Worm (Caenorhabditis elegans) whole organism, young adult: Measurements from ENCODE around the gene C34F6.9.

Source experiments
- B0035.1 ChIP-seq: sonication (generic microtip); optimal IDR thresholded peaks from 2 replicates; lab custom pipeline; 2016; ENCODE audit warnings: missing genetic modification characterization, mild to moderate bottlenecking, missing compliant biosample characterization, missing genotype, missing genetic modification reagents
- B0261.1 ChIP-seq: sonication (generic microtip); optimal IDR thresholded peaks from 2 replicates; lab custom pipeline; 2016; ENCODE audit warnings: mild to moderate bottlenecking, missing genetic modification characterization, moderate library complexity, missing compliant biosample characterization
- F22D6.2 ChIP-seq: sonication (generic microtip); optimal IDR thresholded peaks from 2 replicates; lab custom pipeline; 2016; ENCODE audit warnings: mild to moderate bottlenecking, missing genetic modification characterization, missing compliant biosample characterization
- F37B4.10 ChIP-seq: fragments of 200-800 bp; sonication (Bioruptor generic); IDR thresholded peaks from 2 replicates; pipeline ENCODE4 v1.3.6; 2022; ENCODE audit warnings: missing genetic modification characterization, missing compliant biosample characterization
- K12H6.12 ChIP-seq: fragments of 200-800 bp; sonication (Bioruptor generic); optimal IDR thresholded peaks from 2 replicates; lab custom pipeline; 2018; ENCODE audit warnings: mild to moderate bottlenecking, missing genetic modification characterization, missing compliant biosample characterization
- T26A5.8 ChIP-seq: sonication (generic microtip); optimal IDR thresholded peaks from 2 replicates; lab custom pipeline; 2016; ENCODE audit warnings: missing genetic modification characterization, missing compliant biosample characterization
- Y53G8AR.9 ChIP-seq: fragments of 200-800 bp; sonication (Bioruptor generic); conservative IDR thresholded peaks from 2 replicates; pipeline ENCODE4 v1.3.6; 2022; ENCODE audit warnings: missing genetic modification reagents, missing genetic modification characterization, missing compliant biosample characterization
- Y56A3A.18 ChIP-seq: fragments of 200-800 bp; sonication (Bioruptor generic); IDR thresholded peaks from 2 replicates; pipeline ENCODE4 v1.3.6; 2022; ENCODE audit warnings: missing genetic modification reagents, missing genetic modification characterization, missing compliant biosample characterization
- Y67H2A.10 ChIP-seq: fragments of 200-800 bp; sonication (Bioruptor generic); conservative IDR thresholded peaks from 2 replicates; pipeline ENCODE4 v1.3.6; 2022; ENCODE audit warnings: missing genetic modification reagents, missing genetic modification characterization, missing compliant biosample characterization
- Y95B8A.8 ChIP-seq: fragments of 200-800 bp; sonication (Bioruptor generic); IDR thresholded peaks from 2 replicates; pipeline ENCODE4 v1.3.6; 2022; ENCODE audit warnings: missing genetic modification reagents, missing genetic modification characterization, missing compliant biosample characterization
- ZK185.1 ChIP-seq: sonication (generic microtip); optimal IDR thresholded peaks from 2 replicates; lab custom pipeline; 2016; ENCODE audit warnings: mild to moderate bottlenecking, missing genetic modification characterization, missing compliant biosample characterization; ENCODE audit not compliant: poor library complexity, severe bottlenecking
- akir-1 ChIP-seq: fragments of 200-800 bp; sonication (Bioruptor generic); optimal IDR thresholded peaks from 2 replicates; lab custom pipeline; 2018; ENCODE audit warnings: mild to moderate bottlenecking, missing genetic modification characterization, moderate library complexity, missing compliant biosample characterization
- aptf-2 ChIP-seq: fragments of 200-800 bp; sonication (Bioruptor generic); conservative IDR thresholded peaks from 2 replicates; pipeline ENCODE4 v1.3.6; 2022; ENCODE audit warnings: missing genetic modification reagents, missing genetic modification characterization, missing compliant biosample characterization
- aptf-3 ChIP-seq: fragments of 200-800 bp; sonication (Bioruptor generic); IDR thresholded peaks from 2 replicates; pipeline ENCODE4 v1.3.6; 2022; ENCODE audit warnings: missing genetic modification characterization, missing compliant biosample characterization
- athp-1 ChIP-seq: sonication (generic microtip); optimal IDR thresholded peaks from 2 replicates; lab custom pipeline; 2017; ENCODE audit warnings: mild to moderate bottlenecking, missing genetic modification characterization, missing compliant biosample characterization
- attf-5 ChIP-seq: fragments of 200-800 bp; sonication (Bioruptor generic); optimal IDR thresholded peaks from 2 replicates; lab custom pipeline; 2018; ENCODE audit warnings: mild to moderate bottlenecking, missing genetic modification characterization, missing compliant biosample characterization
- bed-1 ChIP-seq: fragments of 200-800 bp; sonication (Bioruptor generic); IDR thresholded peaks from 2 replicates; pipeline ENCODE4 v1.3.6; 2022; ENCODE audit warnings: missing genetic modification reagents, missing genetic modification characterization, missing compliant biosample characterization
- ccch-3 ChIP-seq: fragments of 200-800 bp; sonication (Bioruptor generic); optimal IDR thresholded peaks from 2 replicates; lab custom pipeline; 2018; ENCODE audit warnings: mild to moderate bottlenecking, missing genetic modification characterization, missing compliant biosample characterization
- cebp-2 ChIP-seq: fragments of 200-800 bp; sonication (Bioruptor generic); IDR thresholded peaks from 2 replicates; pipeline ENCODE4 v1.3.6; 2022; ENCODE audit warnings: missing genetic modification characterization, missing compliant biosample characterization
- ceh-100 ChIP-seq: fragments of 200-800 bp; sonication (Bioruptor generic); IDR thresholded peaks from 2 replicates; pipeline ENCODE4 v1.3.6; 2022; ENCODE audit warnings: missing genetic modification reagents, missing genetic modification characterization, missing compliant biosample characterization
- ceh-27 ChIP-seq: fragments of 200-800 bp; sonication (Bioruptor generic); optimal IDR thresholded peaks from 2 replicates; lab custom pipeline; 2018; ENCODE audit warnings: mild to moderate bottlenecking, missing genetic modification characterization, moderate library complexity, missing compliant biosample characterization
- hlh-26 ChIP-seq: fragments of 200-800 bp; sonication (Bioruptor generic); conservative IDR thresholded peaks from 2 replicates; pipeline ENCODE4 v1.3.6; 2022; ENCODE audit warnings: missing genetic modification reagents, missing genetic modification characterization, missing compliant biosample characterization
- hmg-1.2 ChIP-seq: fragments of 200-800 bp; sonication (Bioruptor generic); IDR thresholded peaks from 2 replicates; pipeline ENCODE4 v1.3.6; 2022; ENCODE audit warnings: missing genetic modification reagents, missing genetic modification characterization, missing compliant biosample characterization
- hmg-20 ChIP-seq: fragments of 200-800 bp; sonication (Bioruptor generic); IDR thresholded peaks from 2 replicates; pipeline ENCODE4 v1.3.6; 2022; ENCODE audit warnings: missing genetic modification reagents, missing genetic modification characterization, missing compliant biosample characterization
- hrde-1 ChIP-seq: sonication (generic microtip); optimal IDR thresholded peaks from 2 replicates; lab custom pipeline; 2016; ENCODE audit warnings: missing genetic modification characterization, mild to moderate bottlenecking, missing compliant biosample characterization, moderate library complexity, missing genotype, missing genetic modification reagents, borderline replicate concordance
- lag-1 ChIP-seq: fragments of 200-800 bp; sonication (Bioruptor generic); IDR thresholded peaks from 2 replicates; pipeline ENCODE4 v1.3.6; 2022; ENCODE audit warnings: missing genetic modification reagents, missing genetic modification characterization, missing compliant biosample characterization
- lin-26 ChIP-seq: fragments of 200-800 bp; sonication (Bioruptor generic); IDR thresholded peaks from 2 replicates; pipeline ENCODE4 v1.3.6; 2022; ENCODE audit warnings: missing genetic modification reagents, missing genetic modification characterization, missing compliant biosample characterization
- lin-35 ChIP-seq, 3 experiments: fragments of 150-350 bp in 2 of 3; sonication (generic microtip) in 1 of 3; optimal IDR thresholded peaks; 2 replicates each; lab custom pipeline; 2014 to 2018; ENCODE audit warnings: missing biosample characterization in 3 of 3, missing genetic modification characterization in 3 of 3, missing genetic modification reagents in 3 of 3
- lin-40 ChIP-seq: sonication (generic microtip); optimal IDR thresholded peaks from 2 replicates; lab custom pipeline; 2016; ENCODE audit warnings: missing genetic modification characterization, mild to moderate bottlenecking, missing compliant biosample characterization, missing genotype, missing genetic modification reagents
- madf-8 ChIP-seq: fragments of 200-800 bp; sonication (Bioruptor generic); conservative IDR thresholded peaks from 2 replicates; pipeline ENCODE4 v1.3.6; 2022; ENCODE audit warnings: missing genetic modification reagents, missing genetic modification characterization, missing compliant biosample characterization
- mcd-1 ChIP-seq: fragments of 200-800 bp; sonication (Bioruptor generic); IDR thresholded peaks from 2 replicates; pipeline ENCODE4 v1.3.6; 2022; ENCODE audit warnings: missing genetic modification reagents, missing genetic modification characterization, missing compliant biosample characterization
- mel-28 ChIP-seq: sonication (generic microtip); optimal IDR thresholded peaks from 2 replicates; lab custom pipeline; 2016; ENCODE audit warnings: borderline replicate concordance, mild to moderate bottlenecking, missing genetic modification characterization, missing compliant biosample characterization
- mxl-1 ChIP-seq: sonication (generic microtip); optimal IDR thresholded peaks from 2 replicates; lab custom pipeline; 2016; ENCODE audit warnings: missing genetic modification characterization, missing compliant biosample characterization
- nhr-120 ChIP-seq: fragments of 200-800 bp; sonication (Bioruptor generic); IDR thresholded peaks from 2 replicates; pipeline ENCODE4 v1.3.6; 2022; ENCODE audit warnings: missing genetic modification characterization, missing compliant biosample characterization
- nhr-179 ChIP-seq: sonication (generic microtip); optimal IDR thresholded peaks from 2 replicates; lab custom pipeline; 2016; ENCODE audit warnings: mild to moderate bottlenecking, missing genetic modification characterization, missing compliant biosample characterization
- nhr-80 ChIP-seq: sonication (generic microtip); optimal IDR thresholded peaks from 2 replicates; lab custom pipeline; 2016; ENCODE audit warnings: missing genetic modification characterization, missing compliant biosample characterization
- pbrm-1 ChIP-seq: fragments of 200-800 bp; sonication (Bioruptor generic); IDR thresholded peaks from 2 replicates; pipeline ENCODE4 v1.3.6; 2022; ENCODE audit warnings: missing genetic modification reagents, missing genetic modification characterization, missing compliant biosample characterization
- repo-1 ChIP-seq: sonication (generic microtip); optimal IDR thresholded peaks from 2 replicates; lab custom pipeline; 2017; ENCODE audit warnings: mild to moderate bottlenecking, missing genetic modification characterization, missing compliant biosample characterization
- rpc-1 ChIP-seq, 2 experiments: fragments of 150-350 bp in 1 of 2; sonication (generic microtip) in 1 of 2; optimal IDR thresholded peaks; 2 replicates each; lab custom pipeline; 2014 to 2018; ENCODE audit warnings: missing biosample characterization in 1 of 2, missing genetic modification characterization in 1 of 2, missing genetic modification reagents in 1 of 2, missing genotype in 1 of 2
- somi-1 ChIP-seq: fragments of 200-800 bp; sonication (Bioruptor generic); optimal IDR thresholded peaks from 2 replicates; lab custom pipeline; 2018; ENCODE audit warnings: mild to moderate bottlenecking, missing genetic modification characterization, missing compliant biosample characterization
- tbp1 ChIP-seq: fragments of 200-800 bp; sonication (Bioruptor generic); optimal IDR thresholded peaks from 2 replicates; lab custom pipeline; 2018; ENCODE audit warnings: mild to moderate bottlenecking, missing genetic modification characterization, missing compliant biosample characterization
- tbx-9 ChIP-seq: sonication (generic microtip); optimal IDR thresholded peaks from 2 replicates; lab custom pipeline; 2016; ENCODE audit warnings: borderline replicate concordance, missing genetic modification characterization, inconsistent platforms, missing compliant biosample characterization
- zfh-2 ChIP-seq: fragments of 200-800 bp; sonication (Bioruptor generic); conservative IDR thresholded peaks from 2 replicates; pipeline ENCODE4 v1.3.6; 2022; ENCODE audit warnings: missing genetic modification reagents, missing genetic modification characterization, missing compliant biosample characterization

C34F6.9 gene

ce11 chrX:11262319-11263074, 40.0 kb upstream of the C34F6.9 start, which contains the start of gene C03A3.2:
Gene C03A3.2 (plus strand): TSS chrX:11262848.
- no peak for TF ChIP-seq zfh-2 (GFP tag; lab: Robert Waterston, UW)
- no peak for TF ChIP-seq rpc-1 (optimal IDR thresholded peaks at IDR 0.05; lab: Kevin White, UChicago)
- TF ChIP-seq rpc-1 (tag; optimal IDR thresholded peaks at IDR 0.05; lab: Kevin White, UChicago) = no peak
- peak; percentile 45; the same call in 1 of the 2 replicates for TF ChIP-seq hmg-1.2 (GFP tag; lab: Robert Waterston, UW)
- TF ChIP-seq nhr-179 (tag; lab: Kevin White, UChicago) = no peak
- TF ChIP-seq ccch-3 (GFP tag; lab: Kevin White, UChicago) = no peak
- TF ChIP-seq Y53G8AR.9 = no peak
- TF ChIP-seq mel-28 (tag; lab: Kevin White, UChicago) = no peak
- no peak for TF ChIP-seq tbp1
- no peak for TF ChIP-seq lag-1
- TF ChIP-seq nhr-120 (GFP tag; lab: Robert Waterston, UW) = no peak
- TF ChIP-seq tbx-9 = no peak
- no peak for TF ChIP-seq madf-8
- peak; percentile 49 for TF ChIP-seq nhr-80
- peak; percentile 20 for TF ChIP-seq attf-5
- no peak for TF ChIP-seq hrde-1
- no peak for TF ChIP-seq hlh-26 (GFP tag; lab: Robert Waterston, UW)
- 0 out of 2 replicates have a peak, but pooled peaks have one; percentile 60 for TF ChIP-seq bed-1 (GFP tag; lab: Robert Waterston, UW)
- TF ChIP-seq lin-26 = no peak
- TF ChIP-seq lin-40 = peak; percentile 33
- TF ChIP-seq pbrm-1 (GFP tag; lab: Robert Waterston, UW) = no peak
- no peak for TF ChIP-seq Y56A3A.18 (GFP tag; lab: Robert Waterston, UW)
- no peak for TF ChIP-seq T26A5.8
- TF ChIP-seq F37B4.10 (GFP tag; lab: Robert Waterston, UW) = no peak
- no peak for TF ChIP-seq Y95B8A.8 (GFP tag; lab: Robert Waterston, UW)
- TF ChIP-seq mxl-1 (tag; lab: Kevin White, UChicago) = no peak
- no peak for TF ChIP-seq aptf-3 (GFP tag; lab: Robert Waterston, UW)
- no peak for TF ChIP-seq Y67H2A.10 (GFP tag; lab: Robert Waterston, UW)
- TF ChIP-seq mcd-1 (GFP tag; lab: Robert Waterston, UW) = peak; percentile 82
- TF ChIP-seq B0261.1 (tag; lab: Kevin White, UChicago) = no peak
- TF ChIP-seq akir-1 (GFP tag; lab: Kevin White, UChicago) = no peak
- no peak for TF ChIP-seq cebp-2 (GFP tag; lab: Robert Waterston, UW)
- TF ChIP-seq B0035.1 (tag; lab: Kevin White, UChicago) = no peak
- TF ChIP-seq ZK185.1 (tag; lab: Kevin White, UChicago) = peak; percentile 13
- TF ChIP-seq athp-1 (tag; lab: Kevin White, UChicago) = no peak
- peak; percentile 69 for TF ChIP-seq K12H6.12 (tag; lab: Kevin White, UChicago)
- no peak for TF ChIP-seq repo-1 (tag; lab: Kevin White, UChicago)
- TF ChIP-seq somi-1 (GFP tag; lab: Kevin White, UChicago) = peak; percentile 15
- TF ChIP-seq hmg-20 = no peak
- peak in 2 of 3 experiments; percentile 19 to 45 for TF ChIP-seq lin-35 (GFP tag; optimal IDR thresholded peaks at IDR 0.05; lab: Kevin White, UChicago)
- TF ChIP-seq ceh-27 (GFP tag; lab: Kevin White, UChicago) = peak; percentile 49
- no peak for TF ChIP-seq F22D6.2
- no peak for TF ChIP-seq aptf-2 (GFP tag; lab: Robert Waterston, UW)
- TF ChIP-seq ceh-100 (GFP tag; lab: Robert Waterston, UW) = no peak
- TF ChIP-seq, all 124 proteins: peak for 11
